Worm (Caenorhabditis elegans) whole organism, early embryonic: ENCODE data around the gene srh-52.

Source experiments
- ama-1 ChIP-seq: fragments of 150-350 bp; optimal IDR thresholded peaks from 2 replicates; lab custom pipeline; 2014
- hmg-4 ChIP-seq: fragments of 200-800 bp; sonication (Bioruptor generic); optimal IDR thresholded peaks from 2 replicates; lab custom pipeline; 2018; ENCODE audit warnings: mild to moderate bottlenecking, missing genetic modification characterization, missing compliant biosample characterization
- scrt-1 ChIP-seq: fragments of 200-800 bp; sonication (Bioruptor generic); IDR thresholded peaks from 2 replicates; pipeline ENCODE4 v1.3.6; 2022; ENCODE audit warnings: missing genetic modification characterization, missing compliant biosample characterization
- sea-1 ChIP-seq: fragments of 200-800 bp; sonication (Bioruptor generic); conservative IDR thresholded peaks from 2 replicates; pipeline ENCODE4 v1.3.6; 2022; ENCODE audit warnings: missing genetic modification characterization, missing compliant biosample characterization
- tra-4 ChIP-seq: sonication (generic microtip); optimal IDR thresholded peaks from 2 replicates; lab custom pipeline; 2017; ENCODE audit warnings: missing genetic modification characterization, missing compliant biosample characterization

DNA sequence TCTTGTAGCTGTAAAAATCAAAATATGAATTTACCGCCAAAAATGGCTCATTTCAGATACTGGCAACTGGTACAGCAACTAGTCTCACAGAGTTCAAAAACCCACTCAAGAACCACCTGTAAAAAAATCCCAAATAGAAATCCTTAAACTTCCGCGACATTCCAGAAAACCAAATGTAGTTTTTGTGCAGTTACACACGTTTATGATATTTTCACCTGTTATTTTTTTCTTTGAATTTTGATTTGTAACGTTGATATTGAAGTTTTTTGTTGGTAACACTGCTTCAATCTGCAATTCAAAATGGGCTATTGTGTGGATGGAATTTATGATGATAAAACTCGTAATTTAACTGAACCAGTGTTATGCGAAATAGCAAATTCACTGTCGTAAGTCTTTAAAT lies 43.3 kb downstream of the srh-52 start, which contains the start of gene srw-113:
- no peak for TF ChIP-seq ama-1 (lab: Kevin White, UChicago)
- TF ChIP-seq tra-4 (tag; lab: Kevin White, UChicago), result no peak
- no peak for TF ChIP-seq scrt-1 (GFP tag; lab: Robert Waterston, UW)
- TF ChIP-seq sea-1 (GFP tag; lab: Robert Waterston, UW), result no peak
- TF ChIP-seq hmg-4, result no peak
